Worm (Caenorhabditis elegans): ENCODE results near the gene F16B4.2.

ce11 chrV:1624340-1624739 is 23.5 kb downstream of the F16B4.2 start, which contains the start of gene nhr-110:
- TF ChIP-seq R02D3.7 (tag; optimal IDR thresholded peaks at IDR 0.05) (no peak), ZK546.5 (tag; optimal IDR thresholded peaks at IDR 0.05) (peak; percentile 35), egl-27 (tag; optimal IDR thresholded peaks at IDR 0.05) (no peak), lin-15B (tag; optimal IDR thresholded peaks at IDR 0.05) (no peak), ztf-11 (tag; optimal IDR thresholded peaks at IDR 0.05) (no peak), lin-39 (tag; optimal IDR thresholded peaks at IDR 0.05) (no peak), zag-1 (tag; optimal IDR thresholded peaks at IDR 0.05) (no peak), ama-1 (optimal IDR thresholded peaks at IDR 0.05) (no peak)

Data from whole organism, L3 larva.